Fruit fly (Drosophila melanogaster) whole organism, adult: Measurements from ENCODE around the gene CG3982.

Experiments used
- CG11617 ChIP-seq: fragments of 200-800 bp; sonication (Bioruptor generic); optimal IDR thresholded peaks from 2 replicates; lab custom pipeline; 2017; ENCODE audit warnings: mild to moderate bottlenecking, missing biosample characterization, missing genetic modification reagents, missing genetic modification characterization
- CG12768 ChIP-seq: fragments of 200-800 bp; sonication (Bioruptor generic); optimal IDR thresholded peaks from 2 replicates; lab custom pipeline; 2017; ENCODE audit warnings: missing biosample characterization, missing genetic modification characterization, mild to moderate bottlenecking, moderate library complexity, missing genetic modification reagents
- CG14711 ChIP-seq: fragments of 200-800 bp; sonication (Bioruptor generic); optimal IDR thresholded peaks from 2 replicates; lab custom pipeline; 2018; ENCODE audit warnings: missing biosample characterization, mild to moderate bottlenecking, missing genetic modification characterization, moderate library complexity
- CG1620 ChIP-seq: fragments of 200-800 bp; sonication (Bioruptor generic); optimal IDR thresholded peaks from 2 replicates; lab custom pipeline; 2016; ENCODE audit warnings: missing biosample characterization, missing genetic modification characterization
- CG33017 ChIP-seq: fragments of 200-800 bp; sonication (Bioruptor generic); optimal IDR thresholded peaks from 2 replicates; lab custom pipeline; 2018; ENCODE audit warnings: missing biosample characterization, mild to moderate bottlenecking, missing genetic modification characterization, moderate library complexity
- CG5204 ChIP-seq: fragments of 200-800 bp; sonication (Bioruptor generic); optimal IDR thresholded peaks from 2 replicates; lab custom pipeline; 2016; ENCODE audit warnings: missing biosample characterization, missing genetic modification characterization
- CG7045 ChIP-seq: fragments of 200-800 bp; sonication (Bioruptor generic); optimal IDR thresholded peaks from 2 replicates; lab custom pipeline; 2017; ENCODE audit warnings: missing biosample characterization, mild to moderate bottlenecking, missing genetic modification characterization
- CG7101 ChIP-seq: fragments of 200-800 bp; sonication (Bioruptor generic); optimal IDR thresholded peaks from 2 replicates; lab custom pipeline; 2018; ENCODE audit warnings: missing biosample characterization, mild to moderate bottlenecking, missing genetic modification characterization, moderate library complexity
- Clk ChIP-seq: fragments of 200-800 bp; sonication (Bioruptor generic); optimal IDR thresholded peaks from 2 replicates; lab custom pipeline; 2017; ENCODE audit warnings: missing biosample characterization, missing genetic modification characterization
- Crg-1 ChIP-seq: fragments of 200-800 bp; sonication (Bioruptor generic); optimal IDR thresholded peaks from 2 replicates; lab custom pipeline; 2016; ENCODE audit warnings: missing biosample characterization, missing genetic modification characterization
- Hr96 ChIP-seq: fragments of 200-800 bp; sonication (Bioruptor generic); optimal IDR thresholded peaks from 2 replicates; lab custom pipeline; 2016; ENCODE audit warnings: missing biosample characterization, missing genetic modification characterization
- Mnt ChIP-seq: fragments of 200-800 bp; sonication (Bioruptor generic); optimal IDR thresholded peaks from 2 replicates; lab custom pipeline; 2016; ENCODE audit warnings: missing biosample characterization, mild to moderate bottlenecking, missing genetic modification characterization
- bab1 ChIP-seq: fragments of 200-800 bp; sonication (Bioruptor generic); optimal IDR thresholded peaks from 3 replicates; lab custom pipeline; 2019; ENCODE audit warnings: missing biosample characterization, mild to moderate bottlenecking, missing genetic modification characterization, moderate library complexity
- cic ChIP-seq: fragments of 200-800 bp; sonication (Bioruptor generic); optimal IDR thresholded peaks from 2 replicates; lab custom pipeline; 2017; ENCODE audit warnings: missing biosample characterization, mild to moderate bottlenecking, missing genetic modification characterization, moderate library complexity
- cnc ChIP-seq, 2 experiments: fragments of >200 bp; optimal IDR thresholded peaks; 2 replicates each; lab custom pipeline; 2017
- kay ChIP-seq: fragments of 200-800 bp; sonication (Bioruptor generic); peaks from one replicate; lab custom pipeline; 2016; ENCODE audit warnings: missing biosample characterization, missing genetic modification characterization, borderline replicate concordance
- ovo ChIP-seq: fragments of 200-800 bp; sonication (Bioruptor generic); optimal IDR thresholded peaks from 2 replicates; lab custom pipeline; 2016; ENCODE audit warnings: missing biosample characterization, missing genetic modification characterization
- pad ChIP-seq: fragments of 200-800 bp; sonication (Bioruptor generic); optimal IDR thresholded peaks from 3 replicates; lab custom pipeline; 2017; ENCODE audit warnings: missing biosample characterization, missing genetic modification characterization, mild to moderate bottlenecking, moderate library complexity, missing genetic modification reagents
- tj ChIP-seq: fragments of 200-800 bp; sonication (Bioruptor generic); optimal IDR thresholded peaks from 3 replicates; lab custom pipeline; 2017; ENCODE audit warnings: missing biosample characterization, mild to moderate bottlenecking, missing genetic modification characterization, moderate library complexity
- toe ChIP-seq: fragments of 200-800 bp; sonication (Bioruptor generic); optimal IDR thresholded peaks from 2 replicates; lab custom pipeline; 2016; ENCODE audit warnings: missing biosample characterization, missing genetic modification characterization

CG3982 gene

dm6 chr3L:9417288-9417687, at the start of gene CG3982:
CG3982 (minus strand) TSS chr3L:9417388.
- TF ChIP-seq ovo (GFP tag; lab: Kevin White, UChicago): no peak
- TF ChIP-seq CG11617 (GFP tag; lab: Kevin White, UChicago): no peak
- TF ChIP-seq cnc (optimal IDR thresholded peaks at IDR 0.05; lab: Kevin White, UChicago): no peak
- no peak for TF ChIP-seq CG1620
- TF ChIP-seq CG5204 (GFP tag; lab: Kevin White, UChicago): no peak
- TF ChIP-seq toe (GFP tag; lab: Kevin White, UChicago): no peak
- TF ChIP-seq kay (GFP tag; lab: Kevin White, UChicago): no peak
- no peak for TF ChIP-seq Clk (GFP tag; lab: Kevin White, UChicago)
- TF ChIP-seq Mnt (GFP tag; lab: Kevin White, UChicago): no peak
- TF ChIP-seq pad (GFP tag; lab: Kevin White, UChicago): no peak
- TF ChIP-seq Crg-1 (GFP tag; lab: Kevin White, UChicago): no peak
- TF ChIP-seq tj (GFP tag; lab: Kevin White, UChicago): no peak
- TF ChIP-seq Hr96 (GFP tag; lab: Kevin White, UChicago): no peak
- TF ChIP-seq CG7101 (tag; lab: Kevin White, UChicago): no peak
- no peak for TF ChIP-seq CG14711
- TF ChIP-seq CG12768 (GFP tag; lab: Kevin White, UChicago): no peak
- TF ChIP-seq CG7045 (GFP tag; lab: Kevin White, UChicago): no peak

dm6 chr3L:9466595-9466994, 49.4 kb upstream of the CG3982 start:
- TF ChIP-seq pad (GFP tag; lab: Kevin White, UChicago) (no peak), Mnt (GFP tag; lab: Kevin White, UChicago) (no peak), CG14711 (no peak), ovo (GFP tag; lab: Kevin White, UChicago) (no peak), CG33017 (tag; lab: Kevin White, UChicago) (peak; percentile 32), cic (no peak), CG5204 (GFP tag; lab: Kevin White, UChicago) (peak; percentile 57), CG12768 (GFP tag; lab: Kevin White, UChicago) (peak; percentile 24), bab1 (no peak), Hr96 (GFP tag; lab: Kevin White, UChicago) (no peak), Crg-1 (GFP tag; lab: Kevin White, UChicago) (no peak), kay (GFP tag; lab: Kevin White, UChicago) (no peak), tj (GFP tag; lab: Kevin White, UChicago) (no peak), toe (GFP tag; lab: Kevin White, UChicago) (peak; percentile 42), CG1620 (no peak), cnc (optimal IDR thresholded peaks at IDR 0.05; lab: Kevin White, UChicago) (no peak), CG11617 (GFP tag; lab: Kevin White, UChicago) (peak; percentile 34), CG7045 (GFP tag; lab: Kevin White, UChicago) (peak; percentile 47), CG7101 (tag; lab: Kevin White, UChicago) (peak; percentile 9), Clk (GFP tag; lab: Kevin White, UChicago) (peak; percentile 32)

- no peak for TF ChIP-seq Hr96 (GFP tag; lab: Kevin White, UChicago)
- peak; percentile 12 for TF ChIP-seq cic
- TF ChIP-seq pad (GFP tag; lab: Kevin White, UChicago): peak; percentile 8
- no peak for TF ChIP-seq bab1
- no peak for TF ChIP-seq CG14711
- TF ChIP-seq CG5204 (GFP tag; lab: Kevin White, UChicago): no peak
- TF ChIP-seq Clk (GFP tag; lab: Kevin White, UChicago): no peak
- TF ChIP-seq tj (GFP tag; lab: Kevin White, UChicago): no peak
- TF ChIP-seq CG7101 (tag; lab: Kevin White, UChicago): no peak
- TF ChIP-seq cnc (optimal IDR thresholded peaks at IDR 0.05; lab: Kevin White, UChicago): no peak
- no peak for TF ChIP-seq toe (GFP tag; lab: Kevin White, UChicago)
- TF ChIP-seq Crg-1 (GFP tag; lab: Kevin White, UChicago): no peak
- no peak for TF ChIP-seq ovo (GFP tag; lab: Kevin White, UChicago)
- no peak for TF ChIP-seq CG7045 (GFP tag; lab: Kevin White, UChicago)
- no peak for TF ChIP-seq Mnt (GFP tag; lab: Kevin White, UChicago)
- peak; percentile 40 for TF ChIP-seq CG12768 (GFP tag; lab: Kevin White, UChicago)
- TF ChIP-seq CG11617 (GFP tag; lab: Kevin White, UChicago): no peak
- TF ChIP-seq kay (GFP tag; lab: Kevin White, UChicago): no peak
- TF ChIP-seq CG1620: no peak
- TF ChIP-seq CG33017 (tag; lab: Kevin White, UChicago): no peak
Measured at dm6 chr3L:9465652-9466244, 48.6 kb upstream of the CG3982 start.

dm6 chr3L:9462794-9463193, 45.6 kb upstream of the CG3982 start:
- no peak for TF ChIP-seq tj (GFP tag; lab: Kevin White, UChicago)
- no peak for TF ChIP-seq Crg-1 (GFP tag; lab: Kevin White, UChicago)
- no peak for TF ChIP-seq Mnt (GFP tag; lab: Kevin White, UChicago)
- TF ChIP-seq CG12768 (GFP tag; lab: Kevin White, UChicago): no peak
- TF ChIP-seq CG33017 (tag; lab: Kevin White, UChicago): no peak

DNA sequence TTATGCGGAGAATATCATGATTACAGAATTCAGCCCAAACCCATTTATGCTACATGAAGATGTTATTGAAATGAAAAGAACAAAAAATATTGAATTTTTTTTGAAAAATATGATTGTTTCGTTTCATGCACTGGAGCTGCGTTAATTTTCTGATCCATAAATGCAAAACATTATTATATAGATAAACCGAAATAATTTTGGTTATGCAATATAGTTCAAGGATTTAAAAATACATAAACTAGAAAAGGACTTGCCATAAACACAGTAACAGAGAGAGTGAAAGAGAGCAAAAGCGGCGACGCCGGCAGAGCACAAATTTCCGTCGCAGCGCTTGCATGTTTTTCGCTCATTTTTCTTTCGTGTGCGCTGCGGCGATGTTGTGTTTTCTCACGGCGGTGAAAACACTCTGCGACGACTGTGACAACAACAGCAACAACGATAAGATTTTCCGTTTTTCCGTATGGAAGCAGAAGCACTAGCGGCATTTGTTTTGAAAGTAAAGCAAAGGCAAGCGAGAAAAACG, 45.1 kb upstream of the CG3982 start:
- TF ChIP-seq CG12768 (GFP tag; lab: Kevin White, UChicago): peak; percentile 90
- TF ChIP-seq Mnt (GFP tag; lab: Kevin White, UChicago): peak; percentile 54
- TF ChIP-seq cic: peak; percentile 52
- peak; percentile 70 for TF ChIP-seq toe (GFP tag; lab: Kevin White, UChicago)
- peak; percentile 14 for TF ChIP-seq CG1620
- TF ChIP-seq cnc (optimal IDR thresholded peaks at IDR 0.05; lab: Kevin White, UChicago): no peak
- peak; percentile 56 for TF ChIP-seq pad (GFP tag; lab: Kevin White, UChicago)
- peak; percentile 81 for TF ChIP-seq kay (GFP tag; lab: Kevin White, UChicago)
- peak; percentile 79 for TF ChIP-seq CG5204 (GFP tag; lab: Kevin White, UChicago)
- TF ChIP-seq CG14711: peak; percentile 82
- peak; percentile 10 for TF ChIP-seq Crg-1 (GFP tag; lab: Kevin White, UChicago)
- TF ChIP-seq Clk (GFP tag; lab: Kevin White, UChicago): peak; percentile 32
- no peak for TF ChIP-seq ovo (GFP tag; lab: Kevin White, UChicago)
- TF ChIP-seq bab1: peak; percentile 89
- peak; percentile 90 for TF ChIP-seq CG11617 (GFP tag; lab: Kevin White, UChicago)
- TF ChIP-seq CG33017 (tag; lab: Kevin White, UChicago): peak; percentile 94
- peak; percentile 72 for TF ChIP-seq Hr96 (GFP tag; lab: Kevin White, UChicago)
- TF ChIP-seq CG7101 (tag; lab: Kevin White, UChicago): peak; percentile 91
- peak; percentile 92 for TF ChIP-seq CG7045 (GFP tag; lab: Kevin White, UChicago)
- TF ChIP-seq tj (GFP tag; lab: Kevin White, UChicago): peak; percentile 47
